Worm (Caenorhabditis elegans) whole organism, L1 larva: ENCODE results near the gene ZK228.4.
"Not testable (repeated sequence)": the region's sequence is repeated elsewhere in the genome, so short reads cannot be mapped to it uniquely, and the experiment has no call there.

ENCODE experiments used
- Y116A8C.19 ChIP-seq: sonication (generic microtip); optimal IDR thresholded peaks from 2 replicates; lab custom pipeline; 2016; ENCODE audit warnings: missing compliant biosample characterization, missing genetic modification characterization, borderline replicate concordance
- aha-1 ChIP-seq: fragments of 150-350 bp; optimal IDR thresholded peaks from 2 replicates; lab custom pipeline; 2014; ENCODE audit warnings: missing biosample characterization, missing genetic modification characterization
- alr-1 ChIP-seq: fragments of 200-800 bp; sonication (Bioruptor generic); optimal IDR thresholded peaks from 2 replicates; lab custom pipeline; 2018; ENCODE audit warnings: borderline replicate concordance, mild to moderate bottlenecking, missing genetic modification characterization, missing compliant biosample characterization
- blmp-1 ChIP-seq: fragments of 150-350 bp; optimal IDR thresholded peaks from 2 replicates; lab custom pipeline; 2014; ENCODE audit warnings: missing biosample characterization, missing genetic modification characterization
- ceh-8 ChIP-seq: fragments of 200-800 bp; sonication (Bioruptor generic); optimal IDR thresholded peaks from 2 replicates; lab custom pipeline; 2018; ENCODE audit warnings: mild to moderate bottlenecking, missing genetic modification characterization, moderate library complexity, missing compliant biosample characterization
- ces-1 ChIP-seq: fragments of 150-350 bp; optimal IDR thresholded peaks from 2 replicates; lab custom pipeline; 2014; ENCODE audit warnings: missing biosample characterization, missing genetic modification reagents, missing genetic modification characterization
- dpl-1 ChIP-seq, 3 experiments: fragments of 150-350 bp in 2 of 3; sonication (generic microtip) in 1 of 3; optimal IDR thresholded peaks; 2 replicates each; lab custom pipeline; 2014 to 2017; ENCODE audit warnings: missing biosample characterization in 3 of 3, missing genetic modification characterization in 3 of 3, missing genetic modification reagents in 3 of 3
- dsc-1 ChIP-seq: sonication (generic microtip); optimal IDR thresholded peaks from 2 replicates; lab custom pipeline; 2016; ENCODE audit warnings: mild to moderate bottlenecking, missing genetic modification characterization, missing compliant biosample characterization
- efl-1 ChIP-seq, 4 experiments: fragments of 150-350 bp; optimal IDR thresholded peaks in 3 of 4; peaks in 1 of 4; 1 replicate in 1 of 4; 2 replicates in 3 of 4; lab custom pipeline; 2014; ENCODE audit warnings: missing biosample characterization in 2 of 4, missing genetic modification characterization in 2 of 4, missing genetic modification reagents in 2 of 4
- efl-3 ChIP-seq: fragments of 200-800 bp; sonication (Bioruptor generic); optimal IDR thresholded peaks from 2 replicates; lab custom pipeline; 2018; ENCODE audit warnings: mild to moderate bottlenecking, missing genetic modification characterization, missing compliant biosample characterization
- egl-13 ChIP-seq: sonication (generic microtip); optimal IDR thresholded peaks from 2 replicates; lab custom pipeline; 2016; ENCODE audit warnings: missing genotype, missing genetic modification reagents, missing genetic modification characterization, missing compliant biosample characterization
- elt-2 ChIP-seq: sonication (generic microtip); optimal IDR thresholded peaks from 2 replicates; lab custom pipeline; 2016; ENCODE audit warnings: missing genetic modification characterization, mild to moderate bottlenecking, inconsistent platforms, missing compliant biosample characterization, missing genetic modification reagents
- ets-5 ChIP-seq: fragments of 200-800 bp; sonication (Bioruptor generic); IDR thresholded peaks from 2 replicates; pipeline ENCODE4 v1.3.6; 2022; ENCODE audit warnings: missing genetic modification characterization, missing compliant biosample characterization
- grh-1 ChIP-seq: fragments of 200-800 bp; sonication (Bioruptor generic); IDR thresholded peaks from 2 replicates; pipeline ENCODE4 v1.3.6; 2022; ENCODE audit warnings: missing genetic modification reagents, missing genetic modification characterization, missing compliant biosample characterization
- hlh-4 ChIP-seq: sonication (generic microtip); optimal IDR thresholded peaks from 2 replicates; lab custom pipeline; 2016; ENCODE audit warnings: mild to moderate bottlenecking, missing genetic modification characterization, missing compliant biosample characterization
- isw-1 ChIP-seq: fragments of 200-800 bp; sonication (Bioruptor generic); IDR thresholded peaks from 2 replicates; pipeline ENCODE4 v1.3.6; 2022; ENCODE audit warnings: missing genetic modification characterization, missing compliant biosample characterization
- lin-13 ChIP-seq: fragments of 150-350 bp; optimal IDR thresholded peaks from 2 replicates; lab custom pipeline; 2014; ENCODE audit warnings: missing biosample characterization, missing genetic modification reagents, missing genetic modification characterization
- lin-14 ChIP-seq: fragments of 200-800 bp; sonication (Bioruptor generic); optimal IDR thresholded peaks from 2 replicates; lab custom pipeline; 2018; ENCODE audit warnings: mild to moderate bottlenecking, missing genetic modification characterization, moderate library complexity, missing compliant biosample characterization
- lin-35 ChIP-seq, 2 experiments: fragments of 150-350 bp; optimal IDR thresholded peaks; 2 replicates each; lab custom pipeline; 2014; ENCODE audit warnings: missing biosample characterization in 2 of 2, missing genetic modification characterization in 2 of 2, missing genetic modification reagents in 2 of 2
- mef-2 ChIP-seq: fragments of 150-350 bp; optimal IDR thresholded peaks from 2 replicates; lab custom pipeline; 2014; ENCODE audit warnings: missing biosample characterization, missing genetic modification characterization
- mep-1 ChIP-seq: fragments of 150-350 bp; optimal IDR thresholded peaks from 2 replicates; lab custom pipeline; 2014; ENCODE audit warnings: missing biosample characterization, missing genetic modification characterization
- nhr-237 ChIP-seq: fragments of 150-350 bp; optimal IDR thresholded peaks from 2 replicates; lab custom pipeline; 2014; ENCODE audit warnings: missing biosample characterization, missing genetic modification characterization
- nhr-28 ChIP-seq: fragments of 150-350 bp; optimal IDR thresholded peaks from 2 replicates; lab custom pipeline; 2014; ENCODE audit warnings: missing biosample characterization, missing genetic modification characterization
- nhr-76 ChIP-seq: sonication (generic microtip); optimal IDR thresholded peaks from 2 replicates; lab custom pipeline; 2017; ENCODE audit warnings: missing biosample characterization, missing genetic modification characterization
- nhr-84 ChIP-seq: sonication (generic microtip); optimal IDR thresholded peaks from 2 replicates; lab custom pipeline; 2017; ENCODE audit warnings: missing biosample characterization, missing genetic modification characterization
- nhr-90 ChIP-seq: sonication (generic microtip); optimal IDR thresholded peaks from 2 replicates; lab custom pipeline; 2016; ENCODE audit warnings: mild to moderate bottlenecking, missing genetic modification characterization, missing compliant biosample characterization; ENCODE audit not compliant: poor library complexity
- pax-3 ChIP-seq: fragments of 200-800 bp; sonication (Bioruptor generic); optimal IDR thresholded peaks from 2 replicates; lab custom pipeline; 2018; ENCODE audit warnings: mild to moderate bottlenecking, missing genetic modification characterization, moderate library complexity, missing compliant biosample characterization
- snpc-4 ChIP-seq: fragments of 150-350 bp; optimal IDR thresholded peaks from 2 replicates; lab custom pipeline; 2014; ENCODE audit warnings: missing biosample characterization, missing genetic modification characterization
- sup-37 ChIP-seq: fragments of 200-800 bp; sonication (Bioruptor generic); optimal IDR thresholded peaks from 2 replicates; lab custom pipeline; 2018; ENCODE audit warnings: mild to moderate bottlenecking, missing genetic modification characterization, missing compliant biosample characterization
- tbx-2 ChIP-seq: sonication (generic microtip); optimal IDR thresholded peaks from 2 replicates; lab custom pipeline; 2016; ENCODE audit warnings: missing genetic modification characterization, missing compliant biosample characterization
- unc-62 ChIP-seq: fragments of 150-350 bp; optimal IDR thresholded peaks from 2 replicates; lab custom pipeline; 2014; ENCODE audit warnings: missing biosample characterization, missing genetic modification reagents, missing genetic modification characterization
- unc-98 ChIP-seq: fragments of 200-800 bp; sonication (Bioruptor generic); IDR thresholded peaks from 2 replicates; pipeline ENCODE4 v1.3.6; 2022; ENCODE audit warnings: missing genetic modification characterization, missing compliant biosample characterization
- zag-1 ChIP-seq: fragments of 150-350 bp; optimal IDR thresholded peaks from 2 replicates; lab custom pipeline; 2014; ENCODE audit warnings: missing biosample characterization, missing genetic modification characterization
- zip-4 ChIP-seq: fragments of 200-800 bp; sonication (Bioruptor generic); optimal IDR thresholded peaks from 2 replicates; lab custom pipeline; 2018; ENCODE audit warnings: mild to moderate bottlenecking, missing genetic modification characterization, moderate library complexity, missing compliant biosample characterization
- ztf-4 ChIP-seq: fragments of 150-350 bp; optimal IDR thresholded peaks from 2 replicates; lab custom pipeline; 2014; ENCODE audit warnings: missing biosample characterization, missing genetic modification characterization

Gene ZK228.4

DNA sequence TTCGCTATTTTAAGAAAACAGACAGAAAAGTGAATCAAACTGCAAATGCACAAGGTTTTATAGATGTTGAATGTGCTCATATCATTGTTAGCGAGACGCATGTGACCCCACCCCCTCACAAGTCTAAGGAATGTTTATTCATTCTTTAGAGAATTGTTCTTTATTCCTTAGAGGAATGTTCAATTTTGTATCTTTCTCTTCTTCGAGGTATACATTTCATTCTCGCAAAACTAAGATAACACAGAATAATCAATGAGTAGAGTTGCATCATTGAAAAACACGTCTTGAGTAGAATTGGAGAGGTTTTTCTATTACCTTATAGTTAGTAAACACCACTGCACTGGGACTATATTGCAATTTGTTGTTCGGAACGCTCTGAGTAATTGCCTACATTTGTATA lies 27.6 kb upstream of the ZK228.4 start, which contains the start of gene ZK262.20:
Gene ZK262.20, minus strand, starts transcription at position 101 of the 400 bp plus-strand sequence.
- TF ChIP-seq nhr-90 (tag; lab: Kevin White, UChicago) (no peak), blmp-1 (tag; lab: Kevin White, UChicago) (no peak), nhr-84 (tag; lab: Kevin White, UChicago) (no peak), elt-2 (tag; lab: Kevin White, UChicago) (no peak), dsc-1 (tag; lab: Kevin White, UChicago) (no peak), efl-3 (no peak), alr-1 (tag; lab: Kevin White, UChicago) (no peak), tbx-2 (tag; lab: Kevin White, UChicago) (no peak), nhr-28 (no peak), aha-1 (no peak)

DNA sequence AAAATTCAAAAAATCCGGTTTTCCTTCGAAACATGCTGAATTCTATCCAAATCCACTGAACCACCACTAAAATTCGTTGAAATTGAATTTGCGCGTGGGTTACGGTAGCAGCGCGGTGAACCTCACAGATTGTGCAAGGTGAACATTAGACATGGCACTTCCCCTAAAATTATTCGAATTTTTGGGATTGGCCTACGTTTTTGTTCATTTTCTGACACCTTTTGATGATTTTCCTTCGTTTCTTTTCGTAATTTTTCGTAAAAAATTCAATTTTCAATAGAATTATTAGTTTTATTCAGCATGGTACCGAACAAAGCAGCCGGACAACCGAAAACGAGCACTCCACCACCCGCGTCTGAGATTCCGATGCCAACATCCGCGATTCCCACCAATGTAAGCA lies 24.5 kb upstream of the ZK228.4 start, which contains the start of gene ZK262.8:
Gene ZK262.8, plus strand, starts transcription at position 301 of the 400 bp plus-strand sequence.
- TF ChIP-seq unc-62 (GFP tag; lab: Kevin White, UChicago) (no peak), ztf-4 (tag; lab: Kevin White, UChicago) (no peak), egl-13 (tag; lab: Kevin White, UChicago) (no peak), lin-14 (GFP tag; lab: Kevin White, UChicago) (no peak), nhr-237 (tag; lab: Kevin White, UChicago) (no peak), ces-1 (GFP tag; lab: Kevin White, UChicago) (no peak), tbx-2 (tag; lab: Kevin White, UChicago) (no peak), mef-2 (tag; lab: Kevin White, UChicago) (no peak), lin-35 (GFP tag; optimal IDR thresholded peaks at IDR 0.05; lab: Kevin White, UChicago) (no peak), Y116A8C.19 (tag; lab: Kevin White, UChicago) (no peak), zag-1 (tag; lab: Kevin White, UChicago) (no peak), efl-1 (optimal IDR thresholded peaks at IDR 0.05; lab: Kevin White, UChicago) (no peak), efl-1 (GFP tag; optimal IDR thresholded peaks at IDR 0.05 in 1 of 2; lab: Kevin White, UChicago) (no peak), ets-5 (GFP tag; lab: Robert Waterston, UW) (no peak), nhr-90 (tag; lab: Kevin White, UChicago) (no peak), zip-4 (no peak), mep-1 (tag; lab: Kevin White, UChicago) (no peak), sup-37 (GFP tag; lab: Kevin White, UChicago) (no peak), ceh-8 (GFP tag; lab: Kevin White, UChicago) (no peak)

DNA sequence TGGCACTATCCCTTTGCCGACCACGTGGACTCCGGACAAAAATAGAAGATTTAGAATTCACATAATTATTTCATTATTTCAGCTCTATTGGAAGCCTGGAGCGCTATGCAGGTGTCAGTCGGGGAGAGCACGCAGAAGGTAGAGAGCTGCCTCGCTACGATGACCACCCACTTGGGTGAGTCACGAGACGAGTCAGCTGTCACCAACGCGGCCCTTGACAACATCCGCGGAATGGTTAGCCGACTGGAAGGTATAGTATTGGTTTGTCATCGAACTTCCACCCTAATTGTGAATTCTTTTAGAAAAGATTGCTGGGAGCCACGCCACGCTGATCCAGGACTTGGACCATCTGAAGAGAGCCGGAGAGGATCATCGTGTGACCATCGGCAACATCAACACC lies 23.1 kb upstream of the ZK228.4 start, which contains the start of gene ZK262.9:
Gene ZK262.9, plus strand, starts transcription at position 301 of the 400 bp plus-strand sequence.
- TF ChIP-seq pax-3; unc-98; snpc-4 (tag; lab: Kevin White, UChicago): not testable (repeated sequence)

DNA sequence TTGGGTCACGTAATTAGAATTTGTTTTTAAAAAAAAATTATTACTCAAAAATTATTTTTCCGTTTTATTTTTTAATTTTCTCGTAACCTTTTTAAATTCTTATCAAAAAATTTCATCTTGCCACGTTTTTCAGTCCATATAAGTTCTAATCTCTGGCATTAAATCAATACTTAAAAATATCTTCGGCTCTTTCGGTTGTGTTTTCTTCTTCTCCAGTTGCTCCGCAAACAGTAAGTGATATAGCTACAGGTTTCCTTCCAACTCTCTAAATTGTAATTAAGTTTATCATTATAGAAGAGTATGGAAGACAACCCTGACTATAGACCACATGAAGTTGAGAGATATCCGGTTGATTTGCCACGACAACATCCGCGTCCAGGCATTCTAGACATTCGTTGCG lies 18.5 kb upstream of the ZK228.4 start, which contains the start of gene ZK228.1:
Gene ZK228.1, plus strand, starts transcription at position 301 of the 400 bp plus-strand sequence.
- TF ChIP-seq nhr-90 (tag; lab: Kevin White, UChicago) (no peak), lin-13 (no peak), unc-62 (GFP tag; lab: Kevin White, UChicago) (no peak), hlh-4 (no peak), grh-1 (GFP tag; lab: Robert Waterston, UW) (no peak), ets-5 (GFP tag; lab: Robert Waterston, UW) (no peak), dpl-1 (GFP tag; optimal IDR thresholded peaks at IDR 0.05; lab: Kevin White, UChicago) (no peak), isw-1 (GFP tag; lab: Robert Waterston, UW) (no peak), nhr-76 (no peak), unc-98 (no peak), dsc-1 (tag; lab: Kevin White, UChicago) (no peak)
